Fruit fly (Drosophila melanogaster): ENCODE data around the gene Tango5.

Tango5 gene

dm6 chrX:10728541-10728968 lies 35.7 kb downstream of the Tango5 start:
- no peak for TF ChIP-seq CG11762 (GFP tag; optimal IDR thresholded peaks at IDR 0.05; ENCODE audit: insufficient read depth)
- TF ChIP-seq Ets21C (GFP tag; optimal IDR thresholded peaks at IDR 0.05), result no peak
- no peak for TF ChIP-seq CG8119 (GFP tag; IDR thresholded peaks at IDR 0.05)
- TF ChIP-seq dac (GFP tag; optimal IDR thresholded peaks at IDR 0.05), result no peak
- TF ChIP-seq CG16779 (tag; optimal IDR thresholded peaks at IDR 0.05), result no peak
- TF ChIP-seq CG10669 (GFP tag; optimal IDR thresholded peaks at IDR 0.05), result no peak
- no peak for TF ChIP-seq Sox102F (GFP tag; optimal IDR thresholded peaks at IDR 0.05)
- no peak for TF ChIP-seq CG32006 (GFP tag; optimal IDR thresholded peaks at IDR 0.05)
- TF ChIP-seq esn (GFP tag; optimal IDR thresholded peaks at IDR 0.05), result no peak
- no peak for TF ChIP-seq CG3032 (tag; optimal IDR thresholded peaks at IDR 0.05)
- no peak for TF ChIP-seq CG31627 (GFP tag; optimal IDR thresholded peaks at IDR 0.05)
- no peak for TF ChIP-seq Lpt (GFP tag; optimal IDR thresholded peaks at IDR 0.05)
- no peak for TF ChIP-seq Eip93F (GFP tag; optimal IDR thresholded peaks at IDR 0.05)
- TF ChIP-seq acj6 (GFP tag; optimal IDR thresholded peaks at IDR 0.05), result no peak
- no peak for TF ChIP-seq CG9139 (GFP tag; optimal IDR thresholded peaks at IDR 0.05)
- TF ChIP-seq OdsH (GFP tag; optimal IDR thresholded peaks at IDR 0.05), result no peak
- TF ChIP-seq fd59A (GFP tag; optimal IDR thresholded peaks at IDR 0.05), result no peak
- no peak for TF ChIP-seq net (GFP tag; optimal IDR thresholded peaks at IDR 0.05)
- no peak for TF ChIP-seq CG15336 (GFP tag; IDR thresholded peaks at IDR 0.05)

dm6 chrX:10728024-10728423 lies 36.2 kb downstream of the Tango5 start:
- no peak for TF ChIP-seq CG11762 (GFP tag; optimal IDR thresholded peaks at IDR 0.05; ENCODE audit: insufficient read depth)
- peak; percentile 21 for TF ChIP-seq cyc (GFP tag; optimal IDR thresholded peaks at IDR 0.05)
- TF ChIP-seq lz (GFP tag; optimal IDR thresholded peaks at IDR 0.05), result peak; percentile 38
- no peak for TF ChIP-seq Eip75B (GFP tag; optimal IDR thresholded peaks at IDR 0.05)
- TF ChIP-seq Smox (GFP tag; optimal IDR thresholded peaks at IDR 0.05), result peak; percentile 68
- peak; percentile 47 for TF ChIP-seq CG6854 (GFP tag; optimal IDR thresholded peaks at IDR 0.05)
- TF ChIP-seq dac (GFP tag; optimal IDR thresholded peaks at IDR 0.05), result no peak
- peak; percentile 60 for TF ChIP-seq esn (GFP tag; optimal IDR thresholded peaks at IDR 0.05)
- TF ChIP-seq CG10669 (GFP tag; optimal IDR thresholded peaks at IDR 0.05), result no peak
- TF ChIP-seq CG8632 (GFP tag; optimal IDR thresholded peaks at IDR 0.05), result peak; percentile 49
- no peak for TF ChIP-seq CG1621 (tag; optimal IDR thresholded peaks at IDR 0.05)
- TF ChIP-seq CG3919 (GFP tag; optimal IDR thresholded peaks at IDR 0.05), result no peak
- no peak for TF ChIP-seq acj6 (GFP tag; optimal IDR thresholded peaks at IDR 0.05)
- TF ChIP-seq Eip78C (GFP tag), result peak; percentile 81
- peak; percentile 44 for TF ChIP-seq CG6792 (GFP tag; optimal IDR thresholded peaks at IDR 0.05)
- no peak for TF ChIP-seq fd59A (GFP tag; optimal IDR thresholded peaks at IDR 0.05)
- TF ChIP-seq CG10631 (GFP tag; optimal IDR thresholded peaks at IDR 0.05), result peak; percentile 9
- no peak for TF ChIP-seq CG9139 (GFP tag; optimal IDR thresholded peaks at IDR 0.05)
- TF ChIP-seq CG4318 (GFP tag; optimal IDR thresholded peaks at IDR 0.05), result no peak
- TF ChIP-seq CG31627 (GFP tag; optimal IDR thresholded peaks at IDR 0.05), result peak; percentile 3
- no peak for TF ChIP-seq Hr38 (GFP tag; optimal IDR thresholded peaks at IDR 0.05)
- no peak for TF ChIP-seq OdsH (GFP tag; optimal IDR thresholded peaks at IDR 0.05)
- peak; percentile 22 for TF ChIP-seq Blimp-1 (GFP tag; optimal IDR thresholded peaks at IDR 0.05)
- peak; percentile 1 for TF ChIP-seq Ets21C (GFP tag; optimal IDR thresholded peaks at IDR 0.05)
- peak; percentile 56 for TF ChIP-seq CG34406 (GFP tag; optimal IDR thresholded peaks at IDR 0.05)
- peak; percentile 27 for TF ChIP-seq CG7368 (GFP tag; optimal IDR thresholded peaks at IDR 0.05)
- peak; percentile 79 for TF ChIP-seq svp (GFP tag)
- TF ChIP-seq topi (GFP tag; optimal IDR thresholded peaks at IDR 0.05), result peak; percentile 62
- peak; percentile 52 for TF ChIP-seq Met (GFP tag; optimal IDR thresholded peaks at IDR 0.05)
- no peak for TF ChIP-seq fd85E (GFP tag; optimal IDR thresholded peaks at IDR 0.05)
- peak; percentile 41 for TF ChIP-seq Sox102F (GFP tag; optimal IDR thresholded peaks at IDR 0.05)
- TF ChIP-seq achi (GFP tag; optimal IDR thresholded peaks at IDR 0.05), result peak; percentile 4
- TF ChIP-seq vri (GFP tag; optimal IDR thresholded peaks at IDR 0.05), result peak; percentile 65
